Fruit fly (Drosophila melanogaster): ENCODE measurements around the gene Lip1.

DNA sequence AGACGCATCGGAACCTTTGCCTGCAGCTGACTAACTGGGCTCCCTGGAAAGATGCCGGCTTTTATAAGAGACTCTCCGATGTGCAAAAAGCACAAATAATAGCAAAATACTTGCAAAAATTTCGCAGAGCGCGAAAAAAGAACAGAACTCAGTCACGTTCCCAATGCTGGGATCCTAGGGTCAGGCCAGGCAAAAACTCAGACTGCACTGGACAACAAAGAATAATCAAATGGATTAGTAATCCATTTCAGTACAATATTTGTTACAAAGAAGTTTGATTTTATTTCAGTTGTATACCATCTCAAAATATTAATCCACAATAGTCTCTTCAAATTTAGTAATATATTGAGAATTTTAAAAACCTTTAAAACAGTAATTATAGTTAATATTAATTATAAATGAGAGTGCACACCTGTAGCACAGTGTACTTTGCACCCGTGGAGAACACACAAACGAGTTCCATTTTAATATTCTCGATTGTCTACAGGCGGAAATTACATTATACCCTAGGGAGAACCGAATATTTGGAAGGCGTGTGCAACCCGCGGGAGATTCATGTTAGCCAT, 7.2 kb downstream of the Lip1 start, which contains the start of gene CG17108:
- TF ChIP-seq psq (optimal IDR thresholded peaks at IDR 0.05) (no peak), ttk (optimal IDR thresholded peaks at IDR 0.05) (no peak), Myc (optimal IDR thresholded peaks at IDR 0.05) (no peak), Sin3A (optimal IDR thresholded peaks at IDR 0.05) (no peak)

Data from Kc167 (cell line).